Fruit fly (Drosophila melanogaster): ENCODE measurements around the gene Coq6.

- TF ChIP-seq Hr78 (GFP tag; optimal IDR thresholded peaks at IDR 0.05), result no peak
- TF ChIP-seq Sp1 (GFP tag; optimal IDR thresholded peaks at IDR 0.05), result no peak
- no peak for TF ChIP-seq CG32264 (GFP tag; optimal IDR thresholded peaks at IDR 0.05)
- TF ChIP-seq h (GFP tag; optimal IDR thresholded peaks at IDR 0.05), result no peak
- no peak for TF ChIP-seq br (GFP tag; optimal IDR thresholded peaks at IDR 0.05)
- TF ChIP-seq Dfd (GFP tag; optimal IDR thresholded peaks at IDR 0.05), result no peak
- TF ChIP-seq psq (GFP tag; optimal IDR thresholded peaks at IDR 0.05), result no peak
- no peak for TF ChIP-seq Jra (GFP tag; optimal IDR thresholded peaks at IDR 0.05)
- no peak for TF ChIP-seq usp (GFP tag; optimal IDR thresholded peaks at IDR 0.05)
- no peak for TF ChIP-seq Abd-B (GFP tag; optimal IDR thresholded peaks at IDR 0.05)
- no peak for TF ChIP-seq Myc (optimal IDR thresholded peaks at IDR 0.05)
Measured at dm6 chr2L:5539034-5539433, 7.0 kb upstream of the Coq6 start, which contains the start of gene CG14015.

Data from whole organism, wandering third instar larva.